Worm (Caenorhabditis elegans): ENCODE results near the gene nep-2.

ce11 chrII:2742251-2742650, 16.7 kb upstream of the nep-2 start, which contains the start of gene T05A8.7:
- no peak for TF ChIP-seq ets-4 (GFP tag; optimal IDR thresholded peaks at IDR 0.05)
- no peak for TF ChIP-seq hlh-26 (GFP tag; conservative IDR thresholded peaks at IDR 0.05)
- TF ChIP-seq rpc-1 (optimal IDR thresholded peaks at IDR 0.05), result no peak
- TF ChIP-seq rpc-1 (tag; optimal IDR thresholded peaks at IDR 0.05), result no peak
- no peak for TF ChIP-seq athp-1 (tag; optimal IDR thresholded peaks at IDR 0.05)
- TF ChIP-seq unc-62 (GFP tag; optimal IDR thresholded peaks at IDR 0.05), result no peak
- TF ChIP-seq F57A8.1 (GFP tag; optimal IDR thresholded peaks at IDR 0.05), result no peak
- no peak for TF ChIP-seq xnd-1 (tag; optimal IDR thresholded peaks at IDR 0.05)
- no peak for TF ChIP-seq attf-5 (GFP tag; optimal IDR thresholded peaks at IDR 0.05)
- no peak for TF ChIP-seq attf-6 (GFP tag; IDR thresholded peaks at IDR 0.05)
- no peak for TF ChIP-seq lsy-27 (tag; optimal IDR thresholded peaks at IDR 0.05; ENCODE audit: borderline replicate concordance, insufficient read depth)
- TF ChIP-seq nfya-1 (tag; optimal IDR thresholded peaks at IDR 0.05; ENCODE audit: borderline replicate concordance, insufficient read depth), result no peak
- no peak for TF ChIP-seq ccch-3 (GFP tag; optimal IDR thresholded peaks at IDR 0.05)

All from whole organism, young adult.